Worm (Caenorhabditis elegans) whole organism, L3 larva: ENCODE results near the gene Y50E8A.12.

Experiments
- nhr-28 ChIP-seq: fragments of 150-350 bp; optimal IDR thresholded peaks from 2 replicates; lab custom pipeline; 2014; ENCODE audit warnings: missing biosample characterization, missing genetic modification characterization
- pha-4 ChIP-seq: fragments of 150-350 bp; optimal IDR thresholded peaks from 2 replicates; lab custom pipeline; 2014; ENCODE audit warnings: missing biosample characterization, missing genetic modification reagents, missing genetic modification characterization
- ztf-11 ChIP-seq: fragments of 150-350 bp; optimal IDR thresholded peaks from 2 replicates; lab custom pipeline; 2014; ENCODE audit warnings: missing biosample characterization, missing genetic modification characterization
- ztf-4 ChIP-seq: fragments of 150-350 bp; optimal IDR thresholded peaks from 2 replicates; lab custom pipeline; 2014; ENCODE audit warnings: missing biosample characterization, missing genetic modification characterization

- TF ChIP-seq pha-4 (tag; lab: Kevin White, UChicago) (no peak), nhr-28 (tag; lab: Kevin White, UChicago) (no peak), ztf-4 (tag; lab: Kevin White, UChicago) (no peak), ztf-11 (tag; lab: Kevin White, UChicago) (no peak)
Measured at ce11 chrV:14763582-14763981, 20.4 kb downstream of the Y50E8A.12 start.
